Worm (Caenorhabditis elegans): Measurements from ENCODE around the gene nob-1.

The nob-1 gene

ce11 chrIII:12118381-12118780 is 34.3 kb upstream of the nob-1 start, which contains the start of gene lron-12:
lron-12 (minus strand) TSS chrIII:12118481.
- TF ChIP-seq ztf-18 (tag; optimal IDR thresholded peaks at IDR 0.05) (no peak), nfyb-1 (GFP tag; IDR thresholded peaks at IDR 0.05) (no peak), cebp-1 (GFP tag; IDR thresholded peaks at IDR 0.05) (no peak), cebp-1 (tag; optimal IDR thresholded peaks at IDR 0.05) (no peak), Y53F4B.3 (GFP tag; IDR thresholded peaks at IDR 0.05) (no peak), nhr-120 (GFP tag; IDR thresholded peaks at IDR 0.05) (no peak), nhr-27 (tag; optimal IDR thresholded peaks at IDR 0.05) (no peak), hlh-26 (GFP tag; conservative IDR thresholded peaks at IDR 0.05) (no peak), snpc-4 (GFP tag; optimal IDR thresholded peaks at IDR 0.05) (no peak), snpc-4 (tag; optimal IDR thresholded peaks at IDR 0.05) (no peak), xnd-1 (tag; optimal IDR thresholded peaks at IDR 0.05) (no peak), K12H6.12 (tag; optimal IDR thresholded peaks at IDR 0.05) (no peak), fkh-3 (tag; optimal IDR thresholded peaks at IDR 0.05) (no peak), egl-18 (GFP tag; IDR thresholded peaks at IDR 0.05) (no peak), madf-6 (GFP tag; IDR thresholded peaks at IDR 0.05) (no peak), dpl-1 (GFP tag; optimal IDR thresholded peaks at IDR 0.05) (no peak), ztf-25 (GFP tag; IDR thresholded peaks at IDR 0.05) (no peak)

- no peak for TF ChIP-seq akir-1 (GFP tag; optimal IDR thresholded peaks at IDR 0.05)
Observed at ce11 chrIII:12107441-12107840, 23.3 kb upstream of the nob-1 start, which contains the start of the genes cest-12 and lonp-2. cest-12 (minus strand) TSS chrIII:12107541. lonp-2 (plus strand) TSS chrIII:12107774.

ce11 chrIII:12094158-12094856 is 10.2 kb upstream of the nob-1 start:
- TF ChIP-seq B0261.1 (tag; optimal IDR thresholded peaks at IDR 0.05) = no peak
- peak; percentile 8 for TF ChIP-seq nhr-80 (tag; optimal IDR thresholded peaks at IDR 0.05)

- TF ChIP-seq dpl-1 (GFP tag; optimal IDR thresholded peaks at IDR 0.05) (no peak), him-1 (tag; optimal IDR thresholded peaks at IDR 0.05) (no peak), madf-6 (GFP tag; IDR thresholded peaks at IDR 0.05) (no peak), ceh-100 (GFP tag; IDR thresholded peaks at IDR 0.05) (no peak), F10E7.11 (tag; optimal IDR thresholded peaks at IDR 0.05) (no peak), sea-2 (GFP tag; IDR thresholded peaks at IDR 0.05) (no peak)
Observed at ce11 chrIII:12092595-12092994, 8.5 kb upstream of the nob-1 start.

ce11 chrIII:12087564-12087963 is 3.4 kb upstream of the nob-1 start:
- no peak for TF ChIP-seq nhr-179 (tag; optimal IDR thresholded peaks at IDR 0.05)
- TF ChIP-seq Y95B8A.8 (GFP tag; IDR thresholded peaks at IDR 0.05) = no peak
- TF ChIP-seq aptf-3 (GFP tag; IDR thresholded peaks at IDR 0.05) = no peak
- no peak for TF ChIP-seq hmg-20 (GFP tag; IDR thresholded peaks at IDR 0.05)
- no peak for TF ChIP-seq nfyb-1 (GFP tag; IDR thresholded peaks at IDR 0.05)
- TF ChIP-seq Y53F4B.3 (GFP tag; IDR thresholded peaks at IDR 0.05) = no peak
- TF ChIP-seq F57C9.4 (tag; optimal IDR thresholded peaks at IDR 0.05) = no peak
- no peak for TF ChIP-seq T07F8.4 (tag; optimal IDR thresholded peaks at IDR 0.05)
- no peak for TF ChIP-seq athp-1 (tag; optimal IDR thresholded peaks at IDR 0.05)
- TF ChIP-seq ztf-6 (GFP tag; IDR thresholded peaks at IDR 0.05) = no peak
- TF ChIP-seq D2030.7 (GFP tag; IDR thresholded peaks at IDR 0.05) = no peak
- TF ChIP-seq mxl-1 (tag; optimal IDR thresholded peaks at IDR 0.05) = no peak

Measured in whole organism, young adult.